Fruit fly (Drosophila melanogaster): ENCODE measurements around the gene Vps15.

dm6 chr3R:9246366-9246765, 697 bp upstream of the Vps15 start, which contains the start of gene CG8420:
- no peak for TF ChIP-seq CG8478 (optimal IDR thresholded peaks at IDR 0.05)
- TF ChIP-seq pan (optimal IDR thresholded peaks at IDR 0.05): no peak
- TF ChIP-seq Dll (optimal IDR thresholded peaks at IDR 0.05): no peak

Measured in whole organism.